Worm (Caenorhabditis elegans) whole organism, midembryonic: ENCODE results near the gene ZK1248.11.

ENCODE experiments used
- T22C8.4 ChIP-seq: fragments of 200-800 bp; sonication (Bioruptor generic); IDR thresholded peaks from 2 replicates; pipeline ENCODE4 v1.3.6; 2022; ENCODE audit warnings: missing genetic modification characterization, missing compliant biosample characterization
- cog-1 ChIP-seq: sonication (generic microtip); optimal IDR thresholded peaks from 2 replicates; lab custom pipeline; 2016; ENCODE audit warnings: missing genetic modification characterization, missing compliant biosample characterization
- flt-1 ChIP-seq: fragments of 200-800 bp; sonication (Bioruptor generic); IDR thresholded peaks from 2 replicates; pipeline ENCODE4 v1.3.6; 2022; ENCODE audit warnings: missing genetic modification characterization, missing compliant biosample characterization
- klf-2 ChIP-seq: fragments of 200-800 bp; sonication (Bioruptor generic); conservative IDR thresholded peaks from 2 replicates; pipeline ENCODE4 v1.3.6; 2022; ENCODE audit warnings: missing genetic modification reagents, missing genetic modification characterization, missing compliant biosample characterization
- med-1 ChIP-seq: sonication (generic microtip); optimal IDR thresholded peaks from 2 replicates; lab custom pipeline; 2017; ENCODE audit warnings: missing genetic modification characterization, mild to moderate bottlenecking, missing compliant biosample characterization, antibody characterized with exemption, missing genetic modification reagents; ENCODE audit not compliant: insufficient read depth
- ref-1 ChIP-seq: fragments of 200-800 bp; sonication (Bioruptor generic); conservative IDR thresholded peaks from 2 replicates; pipeline ENCODE4 v1.3.6; 2022; ENCODE audit warnings: missing genetic modification reagents, missing genetic modification characterization, missing compliant biosample characterization
- tab-1 ChIP-seq: fragments of 200-800 bp; sonication (Bioruptor generic); IDR thresholded peaks from 2 replicates; pipeline ENCODE4 v1.3.6; 2022; ENCODE audit warnings: missing genetic modification characterization, missing compliant biosample characterization
- ztf-23 ChIP-seq: fragments of 200-800 bp; sonication (Bioruptor generic); IDR thresholded peaks from 2 replicates; pipeline ENCODE4 v1.3.6; 2022; ENCODE audit warnings: missing genetic modification reagents, missing genetic modification characterization, missing compliant biosample characterization
- ztf-29 ChIP-seq: fragments of 200-800 bp; sonication (Bioruptor generic); IDR thresholded peaks from 2 replicates; pipeline ENCODE4 v1.3.6; 2022; ENCODE audit warnings: missing genetic modification reagents, missing genetic modification characterization, missing compliant biosample characterization

DNA sequence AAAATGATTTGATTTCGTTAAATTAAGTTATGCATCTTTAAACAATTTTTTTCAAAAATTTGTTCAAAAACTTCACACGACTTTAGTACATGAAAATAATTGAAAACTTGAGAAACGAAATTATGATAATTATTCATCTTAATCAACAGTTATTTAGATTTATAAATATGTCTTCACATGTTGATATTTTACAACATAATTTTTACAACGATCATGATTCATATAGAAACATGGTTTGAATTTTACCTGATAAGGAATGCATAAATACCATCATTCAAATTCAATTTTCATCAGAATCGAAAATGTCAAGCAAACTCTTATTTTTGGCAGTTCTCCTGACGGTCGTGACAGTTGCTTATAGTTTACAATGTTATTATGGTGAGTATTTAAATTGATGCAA, 35.5 kb upstream of the ZK1248.11 start, which contains the start of gene tag-234:
- TF ChIP-seq cog-1 (tag; lab: Kevin White, UChicago) = no peak
- TF ChIP-seq med-1 (GFP tag; lab: Kevin White, UChicago) = no peak
- TF ChIP-seq ztf-29 (GFP tag; lab: Robert Waterston, UW) = no peak
- no peak for TF ChIP-seq T22C8.4
- no peak for TF ChIP-seq ref-1 (GFP tag; lab: Robert Waterston, UW)
- no peak for TF ChIP-seq tab-1 (GFP tag; lab: Robert Waterston, UW)
- no peak for TF ChIP-seq ztf-23 (GFP tag; lab: Robert Waterston, UW)
- TF ChIP-seq flt-1 (GFP tag; lab: Robert Waterston, UW) = no peak
- no peak for TF ChIP-seq klf-2 (GFP tag; lab: Robert Waterston, UW)
